Fruit fly (Drosophila melanogaster) Kc167 (cell line): ENCODE results near the gene Rabex-5.

Experiments used
- Myc ChIP-seq: fragments of >200 bp; optimal IDR thresholded peaks from 2 replicates; lab custom pipeline; 2017; ENCODE audit warnings: missing external identifiers
- Sin3A ChIP-seq: fragments of >200 bp; optimal IDR thresholded peaks from 2 replicates; lab custom pipeline; 2018; ENCODE audit warnings: missing external identifiers
- insv ChIP-seq: fragments of >200 bp; optimal IDR thresholded peaks from 3 replicates; lab custom pipeline; 2018; ENCODE audit warnings: missing external identifiers
- psq ChIP-seq: fragments of >200 bp; optimal IDR thresholded peaks from 2 replicates; lab custom pipeline; 2017; ENCODE audit warnings: missing external identifiers

DNA sequence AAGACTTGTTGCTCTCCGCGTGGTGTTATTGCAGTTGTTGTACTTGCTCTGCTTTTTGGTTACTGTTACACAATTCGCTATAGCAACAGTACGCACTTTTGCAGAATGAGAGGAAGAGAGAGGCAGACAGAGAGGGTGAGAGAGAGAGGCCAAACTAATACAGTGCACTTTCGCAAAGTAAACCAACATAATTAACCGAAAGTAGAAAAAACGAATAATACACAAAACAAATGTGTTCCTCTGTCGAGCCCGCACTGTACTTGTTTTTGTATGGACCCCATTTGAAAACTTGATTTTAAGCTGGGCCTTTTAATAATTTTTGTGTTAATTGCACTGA is 39.7 kb downstream of the Rabex-5 start:
- TF ChIP-seq Myc (lab: Kevin White, UChicago), result no peak
- no peak for TF ChIP-seq psq (lab: Kevin White, UChicago)
- TF ChIP-seq insv (lab: Kevin White, UChicago), result no peak
- TF ChIP-seq Sin3A, result no peak
